Worm (Caenorhabditis elegans) whole organism, L4 larva: Measurements from ENCODE around the gene srh-194.

Experiments
- aha-1 ChIP-seq: fragments of 150-350 bp; peaks from one replicate; lab custom pipeline; 2014; ENCODE audit warnings: missing biosample characterization, missing genetic modification characterization
- ama-1 ChIP-seq: fragments of 150-350 bp; optimal IDR thresholded peaks from 2 replicates; lab custom pipeline; 2014; ENCODE audit warnings: inconsistent platforms, mixed read lengths
- cey-2 ChIP-seq: sonication (generic microtip); optimal IDR thresholded peaks from 3 replicates; lab custom pipeline; 2017; ENCODE audit warnings: missing genetic modification characterization, mild to moderate bottlenecking, missing compliant biosample characterization, antibody characterized with exemption, borderline replicate concordance; ENCODE audit not compliant: insufficient read depth
- lin-39 ChIP-seq: fragments of 150-350 bp; optimal IDR thresholded peaks from 2 replicates; lab custom pipeline; 2014; ENCODE audit warnings: missing biosample characterization, missing genetic modification reagents, missing genetic modification characterization
- lir-3 ChIP-seq: sonication (generic microtip); optimal IDR thresholded peaks from 2 replicates; lab custom pipeline; 2016; ENCODE audit warnings: mild to moderate bottlenecking, missing genetic modification characterization, missing compliant biosample characterization
- mdl-1 ChIP-seq, 2 experiments: fragments of 150-350 bp in 1 of 2; sonication (generic microtip) in 1 of 2; optimal IDR thresholded peaks; 2 replicates each; lab custom pipeline; 2014 to 2017; ENCODE audit warnings: missing biosample characterization in 2 of 2, missing genetic modification characterization in 2 of 2
- nhr-11 ChIP-seq: fragments of 150-350 bp; optimal IDR thresholded peaks from 2 replicates; lab custom pipeline; 2014; ENCODE audit warnings: missing biosample characterization, missing genetic modification characterization
- zag-1 ChIP-seq: fragments of 150-350 bp; optimal IDR thresholded peaks from 2 replicates; lab custom pipeline; 2014; ENCODE audit warnings: missing biosample characterization, missing genetic modification characterization

DNA sequence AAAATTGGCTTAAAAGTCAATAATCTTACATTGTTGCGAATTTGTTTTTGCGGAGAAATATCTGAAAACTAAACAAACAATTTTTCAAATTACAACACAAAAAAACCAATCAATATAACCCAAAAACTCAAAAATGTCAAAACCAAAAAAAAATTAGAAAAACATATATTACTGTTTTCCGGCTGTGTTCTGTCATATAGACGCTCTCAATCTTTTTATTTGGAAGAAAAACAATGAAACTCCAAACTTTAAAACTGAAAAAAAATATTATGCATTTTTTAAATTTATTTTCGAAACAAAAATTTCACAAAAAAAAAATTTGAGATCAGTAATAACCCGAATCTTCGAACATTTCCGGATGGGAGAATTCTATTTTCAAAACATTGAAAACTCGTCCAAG is 29.4 kb upstream of the srh-194 start, which contains the start of gene R02D1.2:
- TF ChIP-seq mdl-1 (tag; optimal IDR thresholded peaks at IDR 0.05; lab: Kevin White, UChicago) (no peak), lin-39 (tag; lab: Kevin White, UChicago) (no peak), aha-1 (no peak), zag-1 (tag; lab: Kevin White, UChicago) (no peak), cey-2 (no peak), nhr-11 (no peak), ama-1 (lab: Kevin White, UChicago) (no peak), lir-3 (tag; lab: Kevin White, UChicago) (no peak)
